Worm (Caenorhabditis elegans) whole organism, early embryonic: ENCODE results near the gene svh-11.

Experiments
- B0310.2 ChIP-seq: sonication (generic microtip); optimal IDR thresholded peaks from 2 replicates; lab custom pipeline; 2016; ENCODE audit warnings: mild to moderate bottlenecking, missing genetic modification characterization, missing compliant biosample characterization
- F13C5.2 ChIP-seq: sonication (generic microtip); optimal IDR thresholded peaks from 2 replicates; lab custom pipeline; 2017; ENCODE audit warnings: mild to moderate bottlenecking, missing genetic modification characterization, inconsistent platforms, missing compliant biosample characterization
- aly-1 ChIP-seq: sonication (generic microtip); optimal IDR thresholded peaks from 2 replicates; lab custom pipeline; 2016; ENCODE audit warnings: missing genetic modification characterization, missing compliant biosample characterization
- ama-1 ChIP-seq: fragments of 150-350 bp; optimal IDR thresholded peaks from 2 replicates; lab custom pipeline; 2014
- ceh-13 ChIP-seq: fragments of 200-800 bp; sonication (Bioruptor generic); optimal IDR thresholded peaks from 2 replicates; lab custom pipeline; 2018; ENCODE audit warnings: mild to moderate bottlenecking, missing genetic modification characterization, missing compliant biosample characterization
- ceh-36 ChIP-seq: sonication (generic microtip); optimal IDR thresholded peaks from 2 replicates; lab custom pipeline; 2016; ENCODE audit warnings: missing genetic modification characterization, inconsistent platforms, missing compliant biosample characterization
- ets-7 ChIP-seq: sonication (generic microtip); optimal IDR thresholded peaks from 2 replicates; lab custom pipeline; 2016; ENCODE audit warnings: missing genotype, missing genetic modification characterization, missing compliant biosample characterization
- flt-1 ChIP-seq: fragments of 200-800 bp; sonication (Bioruptor generic); IDR thresholded peaks from 2 replicates; pipeline ENCODE4 v1.3.6; 2022; ENCODE audit warnings: missing genetic modification characterization, missing compliant biosample characterization
- hmbx-1 ChIP-seq: sonication (generic microtip); optimal IDR thresholded peaks from 2 replicates; lab custom pipeline; 2016; ENCODE audit warnings: mild to moderate bottlenecking, missing genetic modification characterization, missing compliant biosample characterization
- hmg-4 ChIP-seq: fragments of 200-800 bp; sonication (Bioruptor generic); optimal IDR thresholded peaks from 2 replicates; lab custom pipeline; 2018; ENCODE audit warnings: mild to moderate bottlenecking, missing genetic modification characterization, missing compliant biosample characterization
- hnd-1 ChIP-seq: sonication (generic microtip); optimal IDR thresholded peaks from 2 replicates; lab custom pipeline; 2016; ENCODE audit warnings: missing genetic modification characterization, missing compliant biosample characterization
- pes-1 ChIP-seq: fragments of 200-800 bp; sonication (Bioruptor generic); IDR thresholded peaks from 2 replicates; pipeline ENCODE4 v1.3.6; 2022; ENCODE audit warnings: missing genetic modification reagents, missing genetic modification characterization, missing compliant biosample characterization
- scrt-1 ChIP-seq: fragments of 200-800 bp; sonication (Bioruptor generic); IDR thresholded peaks from 2 replicates; pipeline ENCODE4 v1.3.6; 2022; ENCODE audit warnings: missing genetic modification characterization, missing compliant biosample characterization
- sea-1 ChIP-seq: fragments of 200-800 bp; sonication (Bioruptor generic); conservative IDR thresholded peaks from 2 replicates; pipeline ENCODE4 v1.3.6; 2022; ENCODE audit warnings: missing genetic modification characterization, missing compliant biosample characterization
- tbx-11 ChIP-seq: fragments of 200-800 bp; sonication (Bioruptor generic); IDR thresholded peaks from 2 replicates; pipeline ENCODE4 v1.3.6; 2022; ENCODE audit warnings: missing genetic modification characterization, missing compliant biosample characterization
- tbx-37 ChIP-seq: fragments of 200-800 bp; sonication (Bioruptor generic); conservative IDR thresholded peaks from 2 replicates; pipeline ENCODE4 v1.3.6; 2022; ENCODE audit warnings: missing genetic modification reagents, missing genetic modification characterization, missing compliant biosample characterization
- tra-4 ChIP-seq: sonication (generic microtip); optimal IDR thresholded peaks from 2 replicates; lab custom pipeline; 2017; ENCODE audit warnings: missing genetic modification characterization, missing compliant biosample characterization

Gene svh-11

ce11 chrV:2200402-2200801 is 6.5 kb upstream of the svh-11 start:
- TF ChIP-seq ets-7 (tag; lab: Kevin White, UChicago) (no peak), aly-1 (no peak), ceh-13 (GFP tag; lab: Kevin White, UChicago) (no peak), flt-1 (GFP tag; lab: Robert Waterston, UW) (no peak), hmbx-1 (no peak), ama-1 (lab: Kevin White, UChicago) (no peak), pes-1 (no peak)

DNA sequence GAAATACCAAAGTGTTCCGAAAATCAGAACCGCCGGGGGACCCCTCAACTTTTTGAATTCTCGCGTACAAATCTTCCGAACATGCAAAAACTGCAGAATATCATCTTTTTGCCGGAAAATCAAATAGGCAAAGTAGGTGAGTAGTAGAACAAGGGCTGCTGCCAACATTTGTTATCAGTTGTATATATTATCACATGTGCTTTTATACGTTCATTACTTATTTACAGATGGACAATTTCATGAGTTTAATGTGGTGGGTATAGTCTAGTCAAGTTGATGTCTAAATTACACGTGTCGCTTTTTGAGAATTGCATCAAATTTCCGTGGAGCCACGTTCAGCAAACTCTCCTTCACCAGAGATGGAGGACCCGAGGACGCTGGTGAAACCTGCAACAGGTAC is 5.7 kb upstream of the svh-11 start, which contains the start of gene cyp-32B1:
Gene cyp-32B1 (minus strand): TSS at position 176 of the 400 bp plus-strand sequence.
- no peak for TF ChIP-seq B0310.2 (tag; lab: Kevin White, UChicago)
- no peak for TF ChIP-seq F13C5.2 (tag; lab: Kevin White, UChicago)
- no peak for TF ChIP-seq hmg-4 (GFP tag; lab: Kevin White, UChicago)
- TF ChIP-seq tra-4 (tag; lab: Kevin White, UChicago), result no peak
- TF ChIP-seq hmbx-1, result no peak
- TF ChIP-seq aly-1, result no peak
- TF ChIP-seq tbx-11, result no peak
- no peak for TF ChIP-seq tbx-37 (GFP tag; lab: Robert Waterston, UW)
- no peak for TF ChIP-seq hnd-1 (tag; lab: Kevin White, UChicago)
- TF ChIP-seq ama-1 (lab: Kevin White, UChicago), result no peak
- TF ChIP-seq ets-7 (tag; lab: Kevin White, UChicago), result no peak
- TF ChIP-seq flt-1 (GFP tag; lab: Robert Waterston, UW), result no peak
- TF ChIP-seq sea-1 (GFP tag; lab: Robert Waterston, UW), result no peak
- TF ChIP-seq pes-1, result no peak
- no peak for TF ChIP-seq ceh-13 (GFP tag; lab: Kevin White, UChicago)
- no peak for TF ChIP-seq ceh-36 (tag; lab: Kevin White, UChicago)
- TF ChIP-seq scrt-1 (GFP tag; lab: Robert Waterston, UW), result no peak

ce11 chrV:2204080-2204479 is 2.8 kb upstream of the svh-11 start, which contains the start of gene cyp-33C12:
Gene cyp-33C12 (minus strand): TSS chrV:2204400.
- TF ChIP-seq ceh-13 (GFP tag; lab: Kevin White, UChicago), result no peak
- no peak for TF ChIP-seq tbx-11
- TF ChIP-seq tra-4 (tag; lab: Kevin White, UChicago), result no peak
- no peak for TF ChIP-seq sea-1 (GFP tag; lab: Robert Waterston, UW)
- TF ChIP-seq ama-1 (lab: Kevin White, UChicago), result no peak
- no peak for TF ChIP-seq hmg-4 (GFP tag; lab: Kevin White, UChicago)
- no peak for TF ChIP-seq tbx-37 (GFP tag; lab: Robert Waterston, UW)
- no peak for TF ChIP-seq pes-1
- no peak for TF ChIP-seq B0310.2 (tag; lab: Kevin White, UChicago)
- no peak for TF ChIP-seq ceh-36 (tag; lab: Kevin White, UChicago)
- no peak for TF ChIP-seq hmbx-1
- TF ChIP-seq ets-7 (tag; lab: Kevin White, UChicago), result no peak
- TF ChIP-seq hnd-1 (tag; lab: Kevin White, UChicago), result no peak
- no peak for TF ChIP-seq F13C5.2 (tag; lab: Kevin White, UChicago)
- no peak for TF ChIP-seq aly-1
- no peak for TF ChIP-seq scrt-1 (GFP tag; lab: Robert Waterston, UW)
- no peak for TF ChIP-seq flt-1 (GFP tag; lab: Robert Waterston, UW)

- TF ChIP-seq tra-4 (tag; lab: Kevin White, UChicago) (no peak), F13C5.2 (tag; lab: Kevin White, UChicago) (no peak), B0310.2 (tag; lab: Kevin White, UChicago) (no peak), flt-1 (GFP tag; lab: Robert Waterston, UW) (no peak), ceh-36 (tag; lab: Kevin White, UChicago) (no peak), sea-1 (GFP tag; lab: Robert Waterston, UW) (no peak), ets-7 (tag; lab: Kevin White, UChicago) (no peak), scrt-1 (GFP tag; lab: Robert Waterston, UW) (no peak), hnd-1 (tag; lab: Kevin White, UChicago) (no peak), ceh-13 (GFP tag; lab: Kevin White, UChicago) (no peak), hmbx-1 (no peak), tbx-37 (GFP tag; lab: Robert Waterston, UW) (no peak)
These were observed 720 bp upstream of the svh-11 start, which contains the start of gene srt-40 for ce11 chrV:2206181-2206580. Gene srt-40 (minus strand): TSS chrV:2206281.

DNA sequence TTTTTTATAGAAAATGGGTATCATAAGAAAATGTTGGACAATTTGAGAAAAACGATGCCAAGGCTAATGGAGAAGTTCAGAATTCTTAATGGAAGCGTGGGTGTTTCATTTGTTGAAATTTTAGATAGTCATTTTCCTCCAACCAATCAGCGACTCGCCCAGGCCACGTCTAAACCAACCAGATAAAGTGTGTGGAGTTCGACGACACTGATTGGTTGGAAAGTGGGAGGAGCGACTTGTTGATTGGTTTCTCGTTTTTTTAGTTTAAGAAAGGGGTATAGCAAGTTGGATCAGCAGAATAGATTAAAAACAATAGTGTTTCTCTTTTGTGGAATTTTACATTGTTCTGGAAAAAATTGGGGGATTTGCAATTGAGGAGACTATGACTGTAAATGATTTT is 626 bp downstream of the svh-11 start:
- TF ChIP-seq ceh-13 (GFP tag; lab: Kevin White, UChicago) (no peak), hmg-4 (GFP tag; lab: Kevin White, UChicago) (no peak), tra-4 (tag; lab: Kevin White, UChicago) (no peak), aly-1 (no peak), hmbx-1 (no peak), hnd-1 (tag; lab: Kevin White, UChicago) (no peak), ets-7 (tag; lab: Kevin White, UChicago) (no peak), B0310.2 (tag; lab: Kevin White, UChicago) (no peak), tbx-11 (no peak), scrt-1 (GFP tag; lab: Robert Waterston, UW) (no peak), tbx-37 (GFP tag; lab: Robert Waterston, UW) (no peak), flt-1 (GFP tag; lab: Robert Waterston, UW) (no peak), ama-1 (lab: Kevin White, UChicago) (no peak), pes-1 (no peak)

ce11 chrV:2211936-2212335 is 5.0 kb downstream of the svh-11 start, which contains the start of gene nhr-133:
Gene nhr-133 (minus strand): TSS chrV:2212118.
- TF ChIP-seq pes-1, result no peak
- TF ChIP-seq hmg-4 (GFP tag; lab: Kevin White, UChicago), result no peak
- no peak for TF ChIP-seq ceh-36 (tag; lab: Kevin White, UChicago)
- no peak for TF ChIP-seq sea-1 (GFP tag; lab: Robert Waterston, UW)
- no peak for TF ChIP-seq flt-1 (GFP tag; lab: Robert Waterston, UW)
- TF ChIP-seq tbx-37 (GFP tag; lab: Robert Waterston, UW), result no peak
- no peak for TF ChIP-seq ama-1 (lab: Kevin White, UChicago)
- no peak for TF ChIP-seq hnd-1 (tag; lab: Kevin White, UChicago)
- TF ChIP-seq tbx-11, result no peak
- TF ChIP-seq F13C5.2 (tag; lab: Kevin White, UChicago), result no peak
- no peak for TF ChIP-seq tra-4 (tag; lab: Kevin White, UChicago)
- no peak for TF ChIP-seq ets-7 (tag; lab: Kevin White, UChicago)
- no peak for TF ChIP-seq scrt-1 (GFP tag; lab: Robert Waterston, UW)
- no peak for TF ChIP-seq B0310.2 (tag; lab: Kevin White, UChicago)
- TF ChIP-seq hmbx-1, result no peak
- TF ChIP-seq aly-1, result no peak
- TF ChIP-seq ceh-13 (GFP tag; lab: Kevin White, UChicago), result no peak
